Worm (Caenorhabditis elegans) whole organism, early embryonic: ENCODE data around the gene klp-18.

Experiments used
- B0310.2 ChIP-seq: sonication (generic microtip); optimal IDR thresholded peaks from 2 replicates; lab custom pipeline; 2016; ENCODE audit warnings: mild to moderate bottlenecking, missing genetic modification characterization, missing compliant biosample characterization
- ama-1 ChIP-seq: fragments of 150-350 bp; optimal IDR thresholded peaks from 2 replicates; lab custom pipeline; 2014
- flt-1 ChIP-seq: fragments of 200-800 bp; sonication (Bioruptor generic); IDR thresholded peaks from 2 replicates; pipeline ENCODE4 v1.3.6; 2022; ENCODE audit warnings: missing genetic modification characterization, missing compliant biosample characterization
- scrt-1 ChIP-seq: fragments of 200-800 bp; sonication (Bioruptor generic); IDR thresholded peaks from 2 replicates; pipeline ENCODE4 v1.3.6; 2022; ENCODE audit warnings: missing genetic modification characterization, missing compliant biosample characterization
- sea-1 ChIP-seq: fragments of 200-800 bp; sonication (Bioruptor generic); conservative IDR thresholded peaks from 2 replicates; pipeline ENCODE4 v1.3.6; 2022; ENCODE audit warnings: missing genetic modification characterization, missing compliant biosample characterization

- TF ChIP-seq flt-1 (GFP tag; lab: Robert Waterston, UW) (no peak), scrt-1 (GFP tag; lab: Robert Waterston, UW) (no peak), B0310.2 (tag; lab: Kevin White, UChicago) (no peak), ama-1 (lab: Kevin White, UChicago) (no peak), sea-1 (GFP tag; lab: Robert Waterston, UW) (no peak)
Measured at ce11 chrIV:7022227-7022626, 17.8 kb upstream of the klp-18 start.
